Worm (Caenorhabditis elegans): ENCODE results near the gene C08B6.5.

- TF ChIP-seq nhr-77 (tag; optimal IDR thresholded peaks at IDR 0.05): no peak
- TF ChIP-seq snpc-4 (tag; optimal IDR thresholded peaks at IDR 0.05): no peak
- no peak for TF ChIP-seq aly-2 (tag; optimal IDR thresholded peaks at IDR 0.05)
- TF ChIP-seq Y55F3AM.14 (GFP tag; optimal IDR thresholded peaks at IDR 0.05): no peak
- TF ChIP-seq skn-1 (tag; optimal IDR thresholded peaks at IDR 0.05): no peak
- no peak for TF ChIP-seq lin-13 (GFP tag; optimal IDR thresholded peaks at IDR 0.05)
- no peak for TF ChIP-seq fos-1 (tag; optimal IDR thresholded peaks at IDR 0.05)
- TF ChIP-seq zag-1 (tag; optimal IDR thresholded peaks at IDR 0.05): no peak
- TF ChIP-seq mdl-1 (tag; optimal IDR thresholded peaks at IDR 0.05): no peak
- TF ChIP-seq nhr-11 (tag; optimal IDR thresholded peaks at IDR 0.05): no peak
- no peak for TF ChIP-seq nhr-237 (tag; optimal IDR thresholded peaks at IDR 0.05)
- no peak for TF ChIP-seq ZK546.5 (tag; optimal IDR thresholded peaks at IDR 0.05)
- no peak for TF ChIP-seq dmd-4 (tag; optimal IDR thresholded peaks at IDR 0.05)
Measured at ce11 chrV:10112187-10112586, 5.4 kb upstream of the C08B6.5 start, which contains the start of gene C08B6.3.

Measured in whole organism, L2 larva.